Fruit fly (Drosophila melanogaster): ENCODE measurements around the gene CG46394.

- no peak for TF ChIP-seq CTCF (optimal IDR thresholded peaks at IDR 0.05)
- TF ChIP-seq CG8478 (optimal IDR thresholded peaks at IDR 0.05): no peak
Observed at dm6 chr3L:11599255-11599654, 915 bp upstream of the CG46394 start.

Data from S2 (cell line).